Worm (Caenorhabditis elegans) whole organism, L4/young adult: ENCODE results near the gene F47B10.6.

Experiments used
- W03F9.2 ChIP-seq: fragments of 150-350 bp; optimal IDR thresholded peaks from 2 replicates; lab custom pipeline; 2014; ENCODE audit warnings: missing biosample characterization, missing genetic modification characterization
- dao-5 ChIP-seq: sonication (generic microtip); optimal IDR thresholded peaks from 2 replicates; lab custom pipeline; 2016; ENCODE audit warnings: missing genotype, missing genetic modification characterization, moderate library complexity, missing compliant biosample characterization
- him-1 ChIP-seq: sonication (generic microtip); optimal IDR thresholded peaks from 2 replicates; lab custom pipeline; 2016; ENCODE audit warnings: missing genotype, missing genetic modification reagents, missing genetic modification characterization, missing compliant biosample characterization

- TF ChIP-seq him-1 (tag; lab: Kevin White, UChicago): no peak
- TF ChIP-seq W03F9.2 (tag; lab: Kevin White, UChicago): no peak
- no peak for TF ChIP-seq dao-5 (tag; lab: Kevin White, UChicago)
Observed at ce11 chrX:10862582-10862981, 25.7 kb upstream of the F47B10.6 start.
